Worm (Caenorhabditis elegans) whole organism, L3 larva: ENCODE results near the gene T05C3.6.

Experiments used
- R02D3.7 ChIP-seq: fragments of 150-350 bp; optimal IDR thresholded peaks from 2 replicates; lab custom pipeline; 2014; ENCODE audit warnings: missing biosample characterization, missing genetic modification characterization
- aly-2 ChIP-seq: fragments of 150-350 bp; optimal IDR thresholded peaks from 2 replicates; lab custom pipeline; 2014; ENCODE audit warnings: missing biosample characterization, missing genetic modification characterization
- ceh-9 ChIP-seq: sonication (generic microtip); optimal IDR thresholded peaks from 2 replicates; lab custom pipeline; 2018; ENCODE audit warnings: missing biosample characterization, missing genetic modification characterization
- lin-39 ChIP-seq: fragments of 150-350 bp; optimal IDR thresholded peaks from 2 replicates; lab custom pipeline; 2018; ENCODE audit warnings: missing biosample characterization, missing genetic modification reagents, missing genetic modification characterization
- nhr-11 ChIP-seq: fragments of 150-350 bp; optimal IDR thresholded peaks from 2 replicates; lab custom pipeline; 2014; ENCODE audit warnings: missing biosample characterization, missing genetic modification characterization
- nhr-237 ChIP-seq: fragments of 150-350 bp; optimal IDR thresholded peaks from 2 replicates; lab custom pipeline; 2014; ENCODE audit warnings: missing biosample characterization, missing genetic modification characterization
- nhr-25 ChIP-seq: sonication (generic microtip); optimal IDR thresholded peaks from 2 replicates; lab custom pipeline; 2017; ENCODE audit warnings: missing biosample characterization, missing genetic modification characterization
- nhr-67 ChIP-seq: fragments of 150-350 bp; optimal IDR thresholded peaks from 2 replicates; lab custom pipeline; 2014; ENCODE audit warnings: missing biosample characterization, missing genetic modification characterization
- snpc-4 ChIP-seq: fragments of 150-350 bp; optimal IDR thresholded peaks from 2 replicates; lab custom pipeline; 2014; ENCODE audit warnings: missing biosample characterization, missing genetic modification characterization
- tbx-2 ChIP-seq: sonication (generic microtip); optimal IDR thresholded peaks from 2 replicates; lab custom pipeline; 2016; ENCODE audit warnings: mild to moderate bottlenecking, missing genetic modification characterization, missing compliant biosample characterization
- zag-1 ChIP-seq: fragments of 150-350 bp; optimal IDR thresholded peaks from 2 replicates; lab custom pipeline; 2014; ENCODE audit warnings: missing biosample characterization, missing genetic modification characterization
- ztf-11 ChIP-seq: fragments of 150-350 bp; optimal IDR thresholded peaks from 2 replicates; lab custom pipeline; 2014; ENCODE audit warnings: missing biosample characterization, missing genetic modification characterization
- ztf-4 ChIP-seq: fragments of 150-350 bp; optimal IDR thresholded peaks from 2 replicates; lab custom pipeline; 2014; ENCODE audit warnings: missing biosample characterization, missing genetic modification characterization

- TF ChIP-seq ceh-9 (tag; lab: Kevin White, UChicago): no peak
- no peak for TF ChIP-seq nhr-237 (tag; lab: Kevin White, UChicago)
- no peak for TF ChIP-seq nhr-11 (tag; lab: Kevin White, UChicago)
- TF ChIP-seq snpc-4 (tag; lab: Kevin White, UChicago): no peak
- no peak for TF ChIP-seq ztf-4 (tag; lab: Kevin White, UChicago)
- no peak for TF ChIP-seq lin-39 (tag; lab: Kevin White, UChicago)
- TF ChIP-seq tbx-2 (tag; lab: Kevin White, UChicago): no peak
- no peak for TF ChIP-seq R02D3.7 (tag; lab: Kevin White, UChicago)
- no peak for TF ChIP-seq nhr-67 (tag; lab: Kevin White, UChicago)
- peak; percentile 53 for TF ChIP-seq nhr-25
- no peak for TF ChIP-seq aly-2 (tag; lab: Kevin White, UChicago)
- no peak for TF ChIP-seq ztf-11 (tag; lab: Kevin White, UChicago)
- TF ChIP-seq zag-1: no peak
Observed at ce11 chrV:5521735-5522241, 31.5 kb downstream of the T05C3.6 start, which contains the start of gene hir-1.
